Worm (Caenorhabditis elegans) whole organism, midembryonic: ENCODE data around the gene rom-1.

ENCODE experiments used
- T22C8.4 ChIP-seq: fragments of 200-800 bp; sonication (Bioruptor generic); IDR thresholded peaks from 2 replicates; pipeline ENCODE4 v1.3.6; 2022; ENCODE audit warnings: missing genetic modification characterization, missing compliant biosample characterization
- cog-1 ChIP-seq: sonication (generic microtip); optimal IDR thresholded peaks from 2 replicates; lab custom pipeline; 2016; ENCODE audit warnings: missing genetic modification characterization, missing compliant biosample characterization
- flt-1 ChIP-seq: fragments of 200-800 bp; sonication (Bioruptor generic); IDR thresholded peaks from 2 replicates; pipeline ENCODE4 v1.3.6; 2022; ENCODE audit warnings: missing genetic modification characterization, missing compliant biosample characterization
- klf-2 ChIP-seq: fragments of 200-800 bp; sonication (Bioruptor generic); conservative IDR thresholded peaks from 2 replicates; pipeline ENCODE4 v1.3.6; 2022; ENCODE audit warnings: missing genetic modification reagents, missing genetic modification characterization, missing compliant biosample characterization
- med-1 ChIP-seq: sonication (generic microtip); optimal IDR thresholded peaks from 2 replicates; lab custom pipeline; 2017; ENCODE audit warnings: missing genetic modification characterization, mild to moderate bottlenecking, missing compliant biosample characterization, antibody characterized with exemption, missing genetic modification reagents; ENCODE audit not compliant: insufficient read depth
- ref-1 ChIP-seq: fragments of 200-800 bp; sonication (Bioruptor generic); conservative IDR thresholded peaks from 2 replicates; pipeline ENCODE4 v1.3.6; 2022; ENCODE audit warnings: missing genetic modification reagents, missing genetic modification characterization, missing compliant biosample characterization
- tab-1 ChIP-seq: fragments of 200-800 bp; sonication (Bioruptor generic); IDR thresholded peaks from 2 replicates; pipeline ENCODE4 v1.3.6; 2022; ENCODE audit warnings: missing genetic modification characterization, missing compliant biosample characterization
- ztf-23 ChIP-seq: fragments of 200-800 bp; sonication (Bioruptor generic); IDR thresholded peaks from 2 replicates; pipeline ENCODE4 v1.3.6; 2022; ENCODE audit warnings: missing genetic modification reagents, missing genetic modification characterization, missing compliant biosample characterization
- ztf-29 ChIP-seq: fragments of 200-800 bp; sonication (Bioruptor generic); IDR thresholded peaks from 2 replicates; pipeline ENCODE4 v1.3.6; 2022; ENCODE audit warnings: missing genetic modification reagents, missing genetic modification characterization, missing compliant biosample characterization

rom-1 gene

ce11 chrIII:4937022-4937421 lies 30.0 kb downstream of the rom-1 start, which contains the start of gene fsn-1:
TSS of gene fsn-1 (plus strand) at chrIII:4937322.
- TF ChIP-seq flt-1 (GFP tag; lab: Robert Waterston, UW) (no peak), klf-2 (no peak), ztf-23 (GFP tag; lab: Robert Waterston, UW) (no peak), med-1 (GFP tag; lab: Kevin White, UChicago) (no peak), T22C8.4 (GFP tag; lab: Robert Waterston, UW) (no peak), ztf-29 (GFP tag; lab: Robert Waterston, UW) (no peak)

DNA sequence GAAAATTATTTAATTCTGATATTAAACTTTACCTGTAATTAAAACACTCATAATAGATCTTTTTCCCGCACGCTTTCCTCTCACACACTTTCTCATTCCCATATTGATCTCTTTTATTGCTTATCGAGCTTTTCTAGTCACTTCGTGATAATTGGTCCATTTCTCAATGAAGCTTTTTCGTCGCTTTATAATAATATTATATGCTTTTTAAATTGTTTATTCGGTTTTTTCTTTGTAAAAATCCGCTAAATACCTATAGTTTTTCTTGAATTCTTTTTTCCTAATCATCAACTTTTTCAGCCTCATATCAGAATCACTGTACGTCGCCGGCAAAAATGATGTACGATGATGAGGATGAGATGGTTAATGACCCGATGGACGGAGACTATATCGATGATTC lies 32.3 kb downstream of the rom-1 start, which contains the start of gene rpb-2:
rpb-2 (plus strand) TSS at position 301 of the 400 bp plus-strand sequence.
- TF ChIP-seq flt-1 (GFP tag; lab: Robert Waterston, UW) (no peak), tab-1 (GFP tag; lab: Robert Waterston, UW) (no peak), med-1 (GFP tag; lab: Kevin White, UChicago) (no peak), ref-1 (GFP tag; lab: Robert Waterston, UW) (no peak), ztf-29 (GFP tag; lab: Robert Waterston, UW) (no peak), T22C8.4 (GFP tag; lab: Robert Waterston, UW) (no peak), ztf-23 (GFP tag; lab: Robert Waterston, UW) (no peak), klf-2 (no peak), cog-1 (no peak)

DNA sequence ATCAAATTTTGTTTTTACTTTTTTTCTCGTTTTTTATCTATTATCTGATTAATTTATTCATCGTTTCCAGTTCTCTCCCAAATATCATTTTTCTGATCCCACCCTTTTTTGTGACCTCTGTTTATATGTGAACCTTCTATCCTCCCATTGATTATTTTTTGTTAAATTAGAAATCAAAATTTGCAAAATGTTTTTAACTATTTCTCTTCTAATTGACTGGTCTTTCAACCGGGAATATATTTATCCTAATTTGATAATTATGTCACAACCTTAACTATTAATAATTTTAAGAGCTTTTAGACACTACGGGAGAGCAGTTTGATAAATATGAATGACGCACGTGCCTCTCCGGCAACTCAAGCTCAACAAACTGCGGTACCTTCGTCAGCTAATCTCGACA lies 37.2 kb downstream of the rom-1 start, which contains the start of gene ntl-9:
ntl-9 (plus strand) TSS at position 301 of the 400 bp plus-strand sequence.
- TF ChIP-seq med-1 (GFP tag; lab: Kevin White, UChicago) (no peak), tab-1 (GFP tag; lab: Robert Waterston, UW) (no peak), ztf-29 (GFP tag; lab: Robert Waterston, UW) (no peak), T22C8.4 (GFP tag; lab: Robert Waterston, UW) (no peak)

ce11 chrIII:4947352-4947751 lies 40.4 kb downstream of the rom-1 start:
- TF ChIP-seq flt-1 (GFP tag; lab: Robert Waterston, UW) (peak; percentile 73), ztf-29 (GFP tag; lab: Robert Waterston, UW) (peak; percentile 38; the same call in 1 of the 2 replicates), tab-1 (GFP tag; lab: Robert Waterston, UW) (0 out of 2 replicates have a peak, but pooled peaks have one; percentile 51), ztf-23 (GFP tag; lab: Robert Waterston, UW) (peak; percentile 69; the same call in 1 of the 2 replicates), ref-1 (GFP tag; lab: Robert Waterston, UW) (0 out of 2 replicates have a peak, but pooled peaks have one; percentile 13), T22C8.4 (GFP tag; lab: Robert Waterston, UW) (peak; percentile 12; the same call in 1 of the 2 replicates), cog-1 (peak; percentile 56), klf-2 (no peak), med-1 (GFP tag; lab: Kevin White, UChicago) (no peak)

DNA sequence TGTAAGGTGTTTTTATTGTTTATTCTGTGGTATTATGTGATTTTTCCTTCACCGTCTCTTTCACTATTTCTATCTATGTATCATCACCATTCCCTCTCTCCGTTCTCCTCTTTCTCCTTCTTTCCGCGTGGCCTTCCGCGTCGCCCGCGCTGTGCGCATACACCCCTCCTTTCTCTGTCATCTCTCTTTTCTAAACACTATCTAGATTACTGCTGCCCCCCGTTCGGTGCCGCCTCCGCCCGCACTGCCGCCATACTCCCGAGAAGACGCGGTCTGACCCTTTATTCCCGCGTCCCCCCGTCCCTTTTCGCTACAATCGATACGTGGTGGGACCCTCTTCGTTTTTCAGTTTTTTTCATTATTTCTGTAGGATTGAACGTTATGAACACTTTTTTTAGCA lies 41.6 kb downstream of the rom-1 start:
- TF ChIP-seq flt-1 (GFP tag; lab: Robert Waterston, UW) = peak; percentile 66
- TF ChIP-seq klf-2 = no peak
- no peak for TF ChIP-seq T22C8.4 (GFP tag; lab: Robert Waterston, UW)
- 0 out of 2 replicates have a peak, but pooled peaks have one; percentile 45 for TF ChIP-seq ztf-23 (GFP tag; lab: Robert Waterston, UW)
- TF ChIP-seq cog-1 = no peak
- TF ChIP-seq ref-1 (GFP tag; lab: Robert Waterston, UW) = no peak
- no peak for TF ChIP-seq tab-1 (GFP tag; lab: Robert Waterston, UW)
- TF ChIP-seq ztf-29 (GFP tag; lab: Robert Waterston, UW) = no peak
- no peak for TF ChIP-seq med-1 (GFP tag; lab: Kevin White, UChicago)

ce11 chrIII:4950345-4950744 lies 43.3 kb downstream of the rom-1 start:
- TF ChIP-seq tab-1 (GFP tag; lab: Robert Waterston, UW) = no peak
- TF ChIP-seq cog-1 = no peak
- no peak for TF ChIP-seq ref-1 (GFP tag; lab: Robert Waterston, UW)
- no peak for TF ChIP-seq ztf-29 (GFP tag; lab: Robert Waterston, UW)
- TF ChIP-seq flt-1 (GFP tag; lab: Robert Waterston, UW) = no peak

DNA sequence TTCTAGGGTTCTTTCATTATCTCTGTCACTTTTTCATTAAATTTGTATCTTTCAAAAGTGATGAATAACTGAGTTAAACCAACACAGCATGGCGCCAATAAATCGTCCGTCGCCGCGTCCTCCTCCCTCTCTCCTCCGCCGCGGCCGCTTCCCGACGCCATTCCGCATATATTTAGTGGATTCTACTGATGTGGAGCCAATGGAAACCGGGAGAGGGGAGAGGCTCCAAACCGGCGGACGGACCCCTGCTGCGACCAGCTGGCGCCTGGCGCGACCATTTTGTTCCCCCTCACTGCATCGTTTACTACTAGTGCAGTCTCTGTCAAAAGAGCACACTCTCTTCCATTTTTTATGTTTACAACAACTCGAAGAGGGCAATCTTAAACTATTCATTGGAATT lies 44.2 kb downstream of the rom-1 start:
- no peak for TF ChIP-seq cog-1
- TF ChIP-seq T22C8.4 (GFP tag; lab: Robert Waterston, UW) = no peak
- TF ChIP-seq med-1 (GFP tag; lab: Kevin White, UChicago) = no peak
- TF ChIP-seq ztf-23 (GFP tag; lab: Robert Waterston, UW) = no peak
- TF ChIP-seq tab-1 (GFP tag; lab: Robert Waterston, UW) = no peak
- no peak for TF ChIP-seq klf-2
- TF ChIP-seq flt-1 (GFP tag; lab: Robert Waterston, UW) = no peak

DNA sequence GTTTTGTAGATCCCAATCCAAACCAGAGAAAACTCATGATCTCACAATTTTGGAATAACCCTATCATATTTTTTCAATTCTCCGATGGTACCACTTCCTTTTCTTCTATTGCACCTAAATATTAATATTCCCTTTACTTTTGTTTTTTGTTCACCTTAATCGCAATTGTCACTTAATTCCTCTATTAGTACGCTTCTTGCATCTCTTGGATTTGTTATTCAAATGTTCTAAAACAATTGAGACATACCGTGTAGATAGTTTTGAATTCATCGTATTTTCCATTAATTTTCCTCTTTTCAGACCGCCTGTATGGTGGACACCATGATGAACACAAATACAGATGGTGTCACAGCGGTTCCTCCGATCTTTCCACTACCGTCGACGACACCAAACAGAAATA lies 44.8 kb downstream of the rom-1 start, which contains the start of gene flh-2:
flh-2 (plus strand) TSS at position 301 of the 400 bp plus-strand sequence.
- TF ChIP-seq med-1 (GFP tag; lab: Kevin White, UChicago) = no peak

DNA sequence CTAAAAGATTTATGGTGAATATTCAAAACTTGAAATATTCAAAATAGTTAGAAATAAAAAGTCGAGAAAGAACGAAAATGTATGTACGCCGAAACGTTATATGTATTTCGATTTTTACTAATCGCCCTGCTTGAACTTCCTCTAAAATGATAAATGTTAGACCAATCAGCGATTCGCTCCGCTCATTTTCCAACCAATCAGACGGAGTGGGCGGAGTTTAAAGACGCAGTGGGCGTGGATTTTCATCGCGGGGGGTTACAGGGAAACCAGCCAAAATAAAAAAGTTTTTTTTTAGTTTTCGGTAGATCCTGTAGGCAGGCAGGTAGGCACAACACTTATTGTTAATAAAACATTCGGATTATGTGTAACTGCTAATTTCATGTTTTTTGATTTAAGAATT lies 46.0 kb downstream of the rom-1 start:
- TF ChIP-seq tab-1 (GFP tag; lab: Robert Waterston, UW) = no peak
- TF ChIP-seq flt-1 (GFP tag; lab: Robert Waterston, UW) = no peak
- TF ChIP-seq ref-1 (GFP tag; lab: Robert Waterston, UW) = no peak
- no peak for TF ChIP-seq ztf-23 (GFP tag; lab: Robert Waterston, UW)
- TF ChIP-seq cog-1 = no peak
- TF ChIP-seq klf-2 = no peak
- TF ChIP-seq T22C8.4 (GFP tag; lab: Robert Waterston, UW) = no peak
- no peak for TF ChIP-seq med-1 (GFP tag; lab: Kevin White, UChicago)
- TF ChIP-seq ztf-29 (GFP tag; lab: Robert Waterston, UW) = no peak

- no peak for TF ChIP-seq ztf-23 (GFP tag; lab: Robert Waterston, UW)
- TF ChIP-seq flt-1 (GFP tag; lab: Robert Waterston, UW) = no peak
- no peak for TF ChIP-seq ztf-29 (GFP tag; lab: Robert Waterston, UW)
- no peak for TF ChIP-seq klf-2
- no peak for TF ChIP-seq med-1 (GFP tag; lab: Kevin White, UChicago)
- no peak for TF ChIP-seq cog-1
- no peak for TF ChIP-seq T22C8.4 (GFP tag; lab: Robert Waterston, UW)
- TF ChIP-seq ref-1 (GFP tag; lab: Robert Waterston, UW) = no peak
- no peak for TF ChIP-seq tab-1 (GFP tag; lab: Robert Waterston, UW)
Measured at ce11 chrIII:4956566-4956965, 49.6 kb downstream of the rom-1 start, which contains the start of gene C26E6.1. TSS of gene C26E6.1 (plus strand) at chrIII:4956866.
